Worm (Caenorhabditis elegans) whole organism, L1 larva: Measurements from ENCODE around the gene Y45G5AL.1.
A peak's percentile ranks its signal among the peaks of the same experiment; 100 is the strongest.

Source experiments
- C34B4.2 ChIP-seq: sonication (generic microtip); optimal IDR thresholded peaks from 2 replicates; lab custom pipeline; 2017; ENCODE audit warnings: mild to moderate bottlenecking, missing genetic modification characterization, missing compliant biosample characterization
- F16B12.6 ChIP-seq: fragments of 150-350 bp; optimal IDR thresholded peaks from 2 replicates; lab custom pipeline; 2014; ENCODE audit warnings: missing biosample characterization, missing genetic modification characterization
- Y116A8C.19 ChIP-seq: sonication (generic microtip); optimal IDR thresholded peaks from 2 replicates; lab custom pipeline; 2016; ENCODE audit warnings: missing compliant biosample characterization, missing genetic modification characterization, borderline replicate concordance
- aly-2 ChIP-seq: fragments of 150-350 bp; optimal IDR thresholded peaks from 2 replicates; lab custom pipeline; 2014; ENCODE audit warnings: missing biosample characterization, missing genetic modification characterization
- blmp-1 ChIP-seq: fragments of 150-350 bp; optimal IDR thresholded peaks from 2 replicates; lab custom pipeline; 2014; ENCODE audit warnings: missing biosample characterization, missing genetic modification characterization
- ceh-63 ChIP-seq: fragments of 200-800 bp; sonication (Bioruptor generic); optimal IDR thresholded peaks from 2 replicates; lab custom pipeline; 2018; ENCODE audit warnings: mild to moderate bottlenecking, missing genetic modification characterization, missing compliant biosample characterization
- ceh-8 ChIP-seq: fragments of 200-800 bp; sonication (Bioruptor generic); optimal IDR thresholded peaks from 2 replicates; lab custom pipeline; 2018; ENCODE audit warnings: mild to moderate bottlenecking, missing genetic modification characterization, moderate library complexity, missing compliant biosample characterization
- ceh-82 ChIP-seq, 3 experiments: fragments of 150-350 bp in 1 of 3; sonication (generic microtip) in 2 of 3; optimal IDR thresholded peaks; 2 replicates each; lab custom pipeline; 2014 to 2017; ENCODE audit warnings: missing biosample characterization in 3 of 3, missing genetic modification characterization in 3 of 3
- ceh-88 ChIP-seq: fragments of 200-800 bp; sonication (Bioruptor generic); IDR thresholded peaks from 2 replicates; pipeline ENCODE4 v1.3.6; 2022; ENCODE audit warnings: missing genetic modification characterization, missing compliant biosample characterization
- ces-1 ChIP-seq: fragments of 150-350 bp; optimal IDR thresholded peaks from 2 replicates; lab custom pipeline; 2014; ENCODE audit warnings: missing biosample characterization, missing genetic modification reagents, missing genetic modification characterization
- dsc-1 ChIP-seq: sonication (generic microtip); optimal IDR thresholded peaks from 2 replicates; lab custom pipeline; 2016; ENCODE audit warnings: mild to moderate bottlenecking, missing genetic modification characterization, missing compliant biosample characterization
- efl-1 ChIP-seq, 4 experiments: fragments of 150-350 bp; optimal IDR thresholded peaks in 3 of 4; peaks in 1 of 4; 1 replicate in 1 of 4; 2 replicates in 3 of 4; lab custom pipeline; 2014; ENCODE audit warnings: missing biosample characterization in 2 of 4, missing genetic modification characterization in 2 of 4, missing genetic modification reagents in 2 of 4
- efl-3 ChIP-seq: fragments of 200-800 bp; sonication (Bioruptor generic); optimal IDR thresholded peaks from 2 replicates; lab custom pipeline; 2018; ENCODE audit warnings: mild to moderate bottlenecking, missing genetic modification characterization, missing compliant biosample characterization
- egl-13 ChIP-seq: sonication (generic microtip); optimal IDR thresholded peaks from 2 replicates; lab custom pipeline; 2016; ENCODE audit warnings: missing genotype, missing genetic modification reagents, missing genetic modification characterization, missing compliant biosample characterization
- elt-2 ChIP-seq: sonication (generic microtip); optimal IDR thresholded peaks from 2 replicates; lab custom pipeline; 2016; ENCODE audit warnings: missing genetic modification characterization, mild to moderate bottlenecking, inconsistent platforms, missing compliant biosample characterization, missing genetic modification reagents
- elt-3 ChIP-seq, 6 experiments: fragments of 150-350 bp in 1 of 6; sonication (generic microtip); optimal IDR thresholded peaks; 2 replicates each; lab custom pipeline; 2017 to 2018; ENCODE audit warnings: missing biosample characterization in 6 of 6, missing genetic modification characterization in 6 of 6, inconsistent platforms in 1 of 6
- fkh-4 ChIP-seq: sonication (generic microtip); optimal IDR thresholded peaks from 2 replicates; lab custom pipeline; 2016; ENCODE audit warnings: missing compliant biosample characterization, missing genetic modification characterization, borderline replicate concordance
- fkh-8 ChIP-seq: sonication (generic microtip); optimal IDR thresholded peaks from 2 replicates; lab custom pipeline; 2016; ENCODE audit warnings: mild to moderate bottlenecking, missing genetic modification characterization, missing compliant biosample characterization
- hlh-4 ChIP-seq: sonication (generic microtip); optimal IDR thresholded peaks from 2 replicates; lab custom pipeline; 2016; ENCODE audit warnings: mild to moderate bottlenecking, missing genetic modification characterization, missing compliant biosample characterization
- irx-1 ChIP-seq: sonication (generic microtip); optimal IDR thresholded peaks from 2 replicates; lab custom pipeline; 2016; ENCODE audit warnings: missing genetic modification characterization, missing compliant biosample characterization
- isw-1 ChIP-seq: fragments of 200-800 bp; sonication (Bioruptor generic); IDR thresholded peaks from 2 replicates; pipeline ENCODE4 v1.3.6; 2022; ENCODE audit warnings: missing genetic modification characterization, missing compliant biosample characterization
- lin-15B ChIP-seq: fragments of 150-350 bp; sonication (generic microtip); optimal IDR thresholded peaks from 3 replicates; lab custom pipeline; 2014; ENCODE audit warnings: missing biosample characterization, missing genetic modification characterization
- lin-35 ChIP-seq, 2 experiments: fragments of 150-350 bp; optimal IDR thresholded peaks; 2 replicates each; lab custom pipeline; 2014; ENCODE audit warnings: missing biosample characterization in 2 of 2, missing genetic modification characterization in 2 of 2, missing genetic modification reagents in 2 of 2
- lin-39 ChIP-seq: fragments of 150-350 bp; optimal IDR thresholded peaks from 2 replicates; lab custom pipeline; 2014; ENCODE audit warnings: missing biosample characterization, missing genetic modification reagents, missing genetic modification characterization
- mab-9 ChIP-seq: fragments of 200-800 bp; sonication (Bioruptor generic); IDR thresholded peaks from 2 replicates; pipeline ENCODE4 v1.3.6; 2022; ENCODE audit warnings: missing genetic modification reagents, missing genetic modification characterization, missing compliant biosample characterization
- mdl-1 ChIP-seq, 2 experiments: fragments of 150-350 bp; optimal IDR thresholded peaks; 2 replicates each; lab custom pipeline; 2014 to 2017; ENCODE audit warnings: missing biosample characterization in 2 of 2, missing genetic modification characterization in 2 of 2, inconsistent platforms in 1 of 2
- mef-2 ChIP-seq: fragments of 150-350 bp; optimal IDR thresholded peaks from 2 replicates; lab custom pipeline; 2014; ENCODE audit warnings: missing biosample characterization, missing genetic modification characterization
- mep-1 ChIP-seq: fragments of 150-350 bp; optimal IDR thresholded peaks from 2 replicates; lab custom pipeline; 2014; ENCODE audit warnings: missing biosample characterization, missing genetic modification characterization
- nhr-12 ChIP-seq: sonication (generic microtip); optimal IDR thresholded peaks from 2 replicates; lab custom pipeline; 2017; ENCODE audit warnings: missing biosample characterization, missing genetic modification characterization
- nhr-19 ChIP-seq: fragments of 200-800 bp; sonication (Bioruptor generic); conservative IDR thresholded peaks from 2 replicates; pipeline ENCODE4 v1.3.6; 2022; ENCODE audit warnings: missing genetic modification characterization, missing compliant biosample characterization
- nhr-28 ChIP-seq: fragments of 150-350 bp; optimal IDR thresholded peaks from 2 replicates; lab custom pipeline; 2014; ENCODE audit warnings: missing biosample characterization, missing genetic modification characterization
- nhr-47 ChIP-seq: sonication (generic microtip); optimal IDR thresholded peaks from 2 replicates; lab custom pipeline; 2016; ENCODE audit warnings: mild to moderate bottlenecking, missing genetic modification characterization, moderate library complexity, missing compliant biosample characterization
- nhr-77 ChIP-seq: fragments of 150-350 bp; optimal IDR thresholded peaks from 2 replicates; lab custom pipeline; 2014; ENCODE audit warnings: missing biosample characterization, missing genetic modification characterization
- nhr-90 ChIP-seq: sonication (generic microtip); optimal IDR thresholded peaks from 2 replicates; lab custom pipeline; 2016; ENCODE audit warnings: mild to moderate bottlenecking, missing genetic modification characterization, missing compliant biosample characterization; ENCODE audit not compliant: poor library complexity
- pag-3 ChIP-seq: sonication (generic microtip); optimal IDR thresholded peaks from 2 replicates; lab custom pipeline; 2017; ENCODE audit warnings: missing genetic modification characterization, mild to moderate bottlenecking, missing compliant biosample characterization, antibody characterized with exemption, borderline replicate concordance; ENCODE audit not compliant: insufficient read depth
- pax-3 ChIP-seq: fragments of 200-800 bp; sonication (Bioruptor generic); optimal IDR thresholded peaks from 2 replicates; lab custom pipeline; 2018; ENCODE audit warnings: mild to moderate bottlenecking, missing genetic modification characterization, moderate library complexity, missing compliant biosample characterization
- rnt-1 ChIP-seq: sonication (generic microtip); optimal IDR thresholded peaks from 2 replicates; lab custom pipeline; 2016; ENCODE audit warnings: mild to moderate bottlenecking, missing genetic modification characterization, moderate library complexity, missing compliant biosample characterization
- skn-1 ChIP-seq: fragments of 150-350 bp; optimal IDR thresholded peaks from 2 replicates; lab custom pipeline; 2014; ENCODE audit warnings: missing biosample characterization, missing genetic modification characterization
- sox-4 ChIP-seq: sonication (generic microtip); optimal IDR thresholded peaks from 2 replicates; lab custom pipeline; 2016; ENCODE audit warnings: missing genetic modification characterization, missing compliant biosample characterization
- sptf-1 ChIP-seq: fragments of 150-350 bp; optimal IDR thresholded peaks from 2 replicates; lab custom pipeline; 2014; ENCODE audit warnings: missing biosample characterization, missing genetic modification characterization
- sup-37 ChIP-seq: fragments of 200-800 bp; sonication (Bioruptor generic); optimal IDR thresholded peaks from 2 replicates; lab custom pipeline; 2018; ENCODE audit warnings: mild to moderate bottlenecking, missing genetic modification characterization, missing compliant biosample characterization
- swsn-7 ChIP-seq: sonication (generic microtip); optimal IDR thresholded peaks from 2 replicates; lab custom pipeline; 2016; ENCODE audit warnings: missing genetic modification characterization, missing compliant biosample characterization
- tbx-2 ChIP-seq: sonication (generic microtip); optimal IDR thresholded peaks from 2 replicates; lab custom pipeline; 2016; ENCODE audit warnings: missing genetic modification characterization, missing compliant biosample characterization
- unc-30 ChIP-seq: sonication (generic microtip); optimal IDR thresholded peaks from 2 replicates; lab custom pipeline; 2017; ENCODE audit warnings: missing biosample characterization, missing genetic modification characterization
- unc-86 ChIP-seq: sonication (generic microtip); optimal IDR thresholded peaks from 2 replicates; lab custom pipeline; 2016; ENCODE audit warnings: missing genetic modification characterization, missing compliant biosample characterization
- vab-15 ChIP-seq: sonication (generic microtip); optimal IDR thresholded peaks from 2 replicates; lab custom pipeline; 2017; ENCODE audit warnings: missing genotype, mild to moderate bottlenecking, missing genetic modification characterization, missing compliant biosample characterization
- zag-1 ChIP-seq: fragments of 150-350 bp; optimal IDR thresholded peaks from 2 replicates; lab custom pipeline; 2014; ENCODE audit warnings: missing biosample characterization, missing genetic modification characterization
- zip-4 ChIP-seq: fragments of 200-800 bp; sonication (Bioruptor generic); optimal IDR thresholded peaks from 2 replicates; lab custom pipeline; 2018; ENCODE audit warnings: mild to moderate bottlenecking, missing genetic modification characterization, moderate library complexity, missing compliant biosample characterization
- ztf-11 ChIP-seq, 2 experiments: sonication (generic microtip); optimal IDR thresholded peaks; 2 replicates each; lab custom pipeline; 2016 to 2017; ENCODE audit warnings: missing genetic modification characterization in 2 of 2, missing biosample characterization in 1 of 2, missing compliant biosample characterization in 1 of 2
- ztf-4 ChIP-seq: fragments of 150-350 bp; optimal IDR thresholded peaks from 2 replicates; lab custom pipeline; 2014; ENCODE audit warnings: missing biosample characterization, missing genetic modification characterization

The Y45G5AL.1 gene

DNA sequence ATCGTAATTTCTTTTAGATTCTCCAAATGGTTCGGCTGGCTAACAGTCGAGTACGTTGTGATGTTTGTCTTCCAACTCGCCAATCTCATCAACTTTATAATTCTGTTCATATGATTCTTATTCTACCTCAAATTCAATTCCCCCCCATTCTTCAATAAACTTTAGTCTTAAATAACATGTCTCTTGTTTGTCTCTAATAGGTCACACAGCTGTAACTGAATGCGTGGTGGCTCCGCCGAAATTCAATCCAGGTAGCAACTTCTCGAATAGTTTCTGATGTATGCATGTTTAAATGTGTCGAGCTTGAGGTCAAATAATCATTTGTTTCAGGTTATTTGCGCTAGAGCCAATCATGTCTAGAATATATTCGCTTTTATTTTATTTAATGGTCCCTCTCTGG, 5.6 kb upstream of the Y45G5AL.1 start, which contains the start of gene lgc-29:
TSS of gene lgc-29 (plus strand) at position 301 of the 400 bp plus-strand sequence.
- no peak for TF ChIP-seq dsc-1 (tag; lab: Kevin White, UChicago)
- no peak for TF ChIP-seq nhr-90
- TF ChIP-seq irx-1 = no peak

ce11 chrV:4143034-4143433, 1.3 kb upstream of the Y45G5AL.1 start:
- peak; percentile 86 for TF ChIP-seq ceh-8 (GFP tag; lab: Kevin White, UChicago)
- TF ChIP-seq nhr-28 (tag; lab: Kevin White, UChicago) = no peak
- peak; percentile 92 for TF ChIP-seq swsn-7 (tag; lab: Kevin White, UChicago)
- peak; percentile 92 for TF ChIP-seq nhr-47
- peak; percentile 14 for TF ChIP-seq sox-4
- TF ChIP-seq F16B12.6 (tag; lab: Kevin White, UChicago) = peak; percentile 42
- TF ChIP-seq elt-2 (tag; lab: Kevin White, UChicago) = peak; percentile 69
- TF ChIP-seq ces-1 (GFP tag; lab: Kevin White, UChicago) = no peak
- peak; percentile 71 for TF ChIP-seq mab-9 (GFP tag; lab: Robert Waterston, UW)
- peak; percentile 81 to 86 for TF ChIP-seq lin-35 (GFP tag; optimal IDR thresholded peaks at IDR 0.05; lab: Kevin White, UChicago)
- peak; percentile 89 for TF ChIP-seq rnt-1 (tag; lab: Kevin White, UChicago)
- peak; percentile 26 to 86 (median 73) for TF ChIP-seq ceh-82 (tag; optimal IDR thresholded peaks at IDR 0.05; lab: Kevin White, UChicago)
- peak; percentile 61 for TF ChIP-seq egl-13 (tag; lab: Kevin White, UChicago)
- no peak for TF ChIP-seq hlh-4
- TF ChIP-seq sptf-1 (tag; lab: Kevin White, UChicago) = no peak
- peak; percentile 61 for TF ChIP-seq mef-2 (tag; lab: Kevin White, UChicago)
- TF ChIP-seq C34B4.2 (tag; lab: Kevin White, UChicago) = no peak
- TF ChIP-seq mdl-1 (tag; optimal IDR thresholded peaks at IDR 0.05; lab: Kevin White, UChicago) = peak in 1 of 2 experiments; percentile 85
- peak; percentile 72 for TF ChIP-seq lin-39 (tag; lab: Kevin White, UChicago)
- TF ChIP-seq isw-1 (GFP tag; lab: Robert Waterston, UW) = peak; percentile 83
- TF ChIP-seq unc-30 = no peak
- TF ChIP-seq nhr-77 (tag; lab: Kevin White, UChicago) = peak; percentile 44
- TF ChIP-seq fkh-4 = peak; percentile 63
- peak; percentile 96 for TF ChIP-seq mep-1 (tag; lab: Kevin White, UChicago)
- no peak for TF ChIP-seq Y116A8C.19 (tag; lab: Kevin White, UChicago)
- TF ChIP-seq nhr-19 (GFP tag; lab: Robert Waterston, UW) = peak; percentile 90
- no peak for TF ChIP-seq nhr-12 (tag; lab: Kevin White, UChicago)
- peak; percentile 86 for TF ChIP-seq fkh-8 (tag; lab: Kevin White, UChicago)
- peak; percentile 67 for TF ChIP-seq ztf-4 (tag; lab: Kevin White, UChicago)
- TF ChIP-seq efl-1 (optimal IDR thresholded peaks at IDR 0.05; lab: Kevin White, UChicago) = peak; percentile 84 to 85
- peak; percentile 77 to 97 for TF ChIP-seq efl-1 (GFP tag; optimal IDR thresholded peaks at IDR 0.05 in 1 of 2; lab: Kevin White, UChicago)
- peak; percentile 5 for TF ChIP-seq zip-4 (GFP tag; lab: Kevin White, UChicago)
- 0 out of 2 replicates have a peak, but pooled peaks have one; percentile 36 for TF ChIP-seq ceh-88
- TF ChIP-seq ztf-11 (tag; optimal IDR thresholded peaks at IDR 0.05; lab: Kevin White, UChicago) = peak in 1 of 2 experiments; percentile 31
- peak; percentile 76 for TF ChIP-seq sup-37
- TF ChIP-seq blmp-1 (tag; lab: Kevin White, UChicago) = peak; percentile 70
- TF ChIP-seq skn-1 (tag; lab: Kevin White, UChicago) = peak; percentile 89
- no peak for TF ChIP-seq efl-3 (GFP tag; lab: Kevin White, UChicago)
- no peak for TF ChIP-seq aly-2
- peak in 2 of 6 experiments; percentile 74 to 94 for TF ChIP-seq elt-3 (tag; optimal IDR thresholded peaks at IDR 0.05; lab: Kevin White, UChicago)
- TF ChIP-seq lin-15B = peak; percentile 23
- peak; percentile 86 for TF ChIP-seq unc-86 (tag; lab: Kevin White, UChicago)
- TF ChIP-seq ceh-63 (GFP tag; lab: Kevin White, UChicago) = no peak
- TF ChIP-seq dsc-1 (tag; lab: Kevin White, UChicago) = peak; percentile 95
- peak; percentile 71 for TF ChIP-seq vab-15 (tag; lab: Kevin White, UChicago)
- TF ChIP-seq tbx-2 = peak; percentile 92
- no peak for TF ChIP-seq zag-1 (tag; lab: Kevin White, UChicago)
- TF ChIP-seq pag-3 (tag; lab: Kevin White, UChicago) = peak; percentile 92
- peak; percentile 74 for TF ChIP-seq pax-3
